Worm (Caenorhabditis elegans) whole organism, dauer: ENCODE results near the gene C05B5.5.

Experiments
- unc-62 ChIP-seq: sonication (generic microtip); optimal IDR thresholded peaks from 2 replicates; lab custom pipeline; 2017; ENCODE audit warnings: missing biosample characterization, missing genetic modification reagents, missing genetic modification characterization

C05B5.5 gene

ce11 chrIII:10001060-10001459 is at the start of gene C05B5.5:
Gene C05B5.5, plus strand, starts transcription at chrIII:10001360.
- TF ChIP-seq unc-62 (GFP tag; lab: Kevin White, UChicago): no peak

ce11 chrIII:9951864-9952263 is 49.3 kb upstream of the C05B5.5 start, which contains the start of gene K03H1.11:
Gene K03H1.11, minus strand, starts transcription at chrIII:9951964.
- no peak for TF ChIP-seq unc-62 (GFP tag; lab: Kevin White, UChicago)

- TF ChIP-seq unc-62 (GFP tag; lab: Kevin White, UChicago): no peak
Measured at ce11 chrIII:9956123-9956522, 45.0 kb upstream of the C05B5.5 start, which contains the start of gene mog-1. Gene mog-1, minus strand, starts transcription at chrIII:9956215.

- no peak for TF ChIP-seq unc-62 (GFP tag; lab: Kevin White, UChicago)
Measured at ce11 chrIII:9956665-9957401, 44.3 kb upstream of the C05B5.5 start, which contains the start of gene alx-1. Gene alx-1, plus strand, starts transcription at chrIII:9957351.

- no peak for TF ChIP-seq unc-62 (GFP tag; lab: Kevin White, UChicago)
Measured at ce11 chrIII:9963447-9963846, 37.7 kb upstream of the C05B5.5 start.

- TF ChIP-seq unc-62 (GFP tag; lab: Kevin White, UChicago): no peak
Measured at ce11 chrIII:9964416-9964815, 36.7 kb upstream of the C05B5.5 start.

ce11 chrIII:9965444-9965843 is 35.7 kb upstream of the C05B5.5 start:
- TF ChIP-seq unc-62 (GFP tag; lab: Kevin White, UChicago): no peak

ce11 chrIII:9969371-9969770 is 31.8 kb upstream of the C05B5.5 start:
- TF ChIP-seq unc-62 (GFP tag; lab: Kevin White, UChicago): no peak

- no peak for TF ChIP-seq unc-62 (GFP tag; lab: Kevin White, UChicago)
Measured at ce11 chrIII:9972192-9972811, 28.9 kb upstream of the C05B5.5 start.

- no peak for TF ChIP-seq unc-62 (GFP tag; lab: Kevin White, UChicago)
Measured at ce11 chrIII:9973765-9974164, 27.4 kb upstream of the C05B5.5 start, which contains the start of gene R10E12.2. Gene R10E12.2, minus strand, starts transcription at chrIII:9973865.

ce11 chrIII:9982119-9982642 is 19.0 kb upstream of the C05B5.5 start:
- TF ChIP-seq unc-62 (GFP tag; lab: Kevin White, UChicago): no peak

ce11 chrIII:9984604-9985003 is 16.6 kb upstream of the C05B5.5 start:
- TF ChIP-seq unc-62 (GFP tag; lab: Kevin White, UChicago): no peak

- no peak for TF ChIP-seq unc-62 (GFP tag; lab: Kevin White, UChicago)
Measured at ce11 chrIII:9985542-9985941, 15.6 kb upstream of the C05B5.5 start.

- TF ChIP-seq unc-62 (GFP tag; lab: Kevin White, UChicago): no peak
Measured at ce11 chrIII:9986827-9987429, 14.2 kb upstream of the C05B5.5 start, which contains the start of gene C05B5.12. Gene C05B5.12, plus strand, starts transcription at chrIII:9987379.

- TF ChIP-seq unc-62 (GFP tag; lab: Kevin White, UChicago): no peak
Measured at ce11 chrIII:9988352-9988751, 12.8 kb upstream of the C05B5.5 start, which contains the start of gene C05B5.1. Gene C05B5.1, minus strand, starts transcription at chrIII:9988452.

ce11 chrIII:9991324-9991723 is 9.8 kb upstream of the C05B5.5 start:
- no peak for TF ChIP-seq unc-62 (GFP tag; lab: Kevin White, UChicago)
